Worm (Caenorhabditis elegans) whole organism, young adult: Measurements from ENCODE around the gene R03E9.2.

Source experiments
- B0035.1 ChIP-seq: sonication (generic microtip); optimal IDR thresholded peaks from 2 replicates; lab custom pipeline; 2016; ENCODE audit warnings: missing genetic modification characterization, mild to moderate bottlenecking, missing compliant biosample characterization, missing genotype, missing genetic modification reagents
- B0261.1 ChIP-seq: sonication (generic microtip); optimal IDR thresholded peaks from 2 replicates; lab custom pipeline; 2016; ENCODE audit warnings: mild to moderate bottlenecking, missing genetic modification characterization, moderate library complexity, missing compliant biosample characterization
- B0336.3 ChIP-seq: fragments of 200-800 bp; sonication (Bioruptor generic); IDR thresholded peaks from 2 replicates; pipeline ENCODE4 v1.3.6; 2022; ENCODE audit warnings: missing genetic modification characterization, missing compliant biosample characterization
- C06A6.2 ChIP-seq: fragments of 200-800 bp; sonication (Bioruptor generic); conservative IDR thresholded peaks from 2 replicates; pipeline ENCODE4 v1.3.6; 2022; ENCODE audit warnings: missing genetic modification characterization, missing compliant biosample characterization
- D2030.7 ChIP-seq: fragments of 200-800 bp; sonication (Bioruptor generic); IDR thresholded peaks from 2 replicates; pipeline ENCODE4 v1.3.6; 2022; ENCODE audit warnings: missing genetic modification reagents, missing genetic modification characterization, missing compliant biosample characterization
- F23B12.7 ChIP-seq: sonication (generic microtip); optimal IDR thresholded peaks from 2 replicates; lab custom pipeline; 2017; ENCODE audit warnings: missing genetic modification characterization, mild to moderate bottlenecking, missing compliant biosample characterization, antibody characterized with exemption, moderate library complexity; ENCODE audit not compliant: insufficient read depth
- F37B4.10 ChIP-seq: fragments of 200-800 bp; sonication (Bioruptor generic); IDR thresholded peaks from 2 replicates; pipeline ENCODE4 v1.3.6; 2022; ENCODE audit warnings: missing genetic modification characterization, missing compliant biosample characterization
- F49E8.2 ChIP-seq: sonication (generic microtip); optimal IDR thresholded peaks from 3 replicates; lab custom pipeline; 2017; ENCODE audit warnings: missing genetic modification characterization, mild to moderate bottlenecking, missing compliant biosample characterization, antibody characterized with exemption, moderate library complexity; ENCODE audit not compliant: insufficient read depth
- K11D2.4 ChIP-seq: fragments of 200-800 bp; sonication (Bioruptor generic); IDR thresholded peaks from 2 replicates; pipeline ENCODE4 v1.3.6; 2022; ENCODE audit warnings: missing genetic modification reagents, missing genetic modification characterization, missing compliant biosample characterization
- K12H6.12 ChIP-seq: fragments of 200-800 bp; sonication (Bioruptor generic); optimal IDR thresholded peaks from 2 replicates; lab custom pipeline; 2018; ENCODE audit warnings: mild to moderate bottlenecking, missing genetic modification characterization, missing compliant biosample characterization
- T07F8.4 ChIP-seq: sonication (generic microtip); optimal IDR thresholded peaks from 2 replicates; lab custom pipeline; 2016; ENCODE audit warnings: mild to moderate bottlenecking, missing genetic modification characterization, moderate library complexity, missing compliant biosample characterization
- Y53G8AR.9 ChIP-seq: fragments of 200-800 bp; sonication (Bioruptor generic); conservative IDR thresholded peaks from 2 replicates; pipeline ENCODE4 v1.3.6; 2022; ENCODE audit warnings: missing genetic modification reagents, missing genetic modification characterization, missing compliant biosample characterization
- ZK185.1 ChIP-seq: sonication (generic microtip); optimal IDR thresholded peaks from 2 replicates; lab custom pipeline; 2016; ENCODE audit warnings: mild to moderate bottlenecking, missing genetic modification characterization, missing compliant biosample characterization; ENCODE audit not compliant: poor library complexity, severe bottlenecking
- aptf-3 ChIP-seq: fragments of 200-800 bp; sonication (Bioruptor generic); IDR thresholded peaks from 2 replicates; pipeline ENCODE4 v1.3.6; 2022; ENCODE audit warnings: missing genetic modification characterization, missing compliant biosample characterization
- atf-7 ChIP-seq: sonication (generic microtip); optimal IDR thresholded peaks from 2 replicates; lab custom pipeline; 2017; ENCODE audit warnings: mild to moderate bottlenecking, missing genetic modification characterization, missing compliant biosample characterization
- cebp-1 ChIP-seq, 2 experiments: fragments of 200-800 bp in 1 of 2; sonication (Bioruptor generic) in 1 of 2; sonication (generic microtip) in 1 of 2; IDR thresholded peaks in 1 of 2; optimal IDR thresholded peaks in 1 of 2; 2 replicates each; pipeline versions ENCODE4 v1.3.6 to Lab custom; 2017 to 2022; ENCODE audit warnings: missing compliant biosample characterization in 2 of 2, missing genetic modification characterization in 2 of 2, mild to moderate bottlenecking in 1 of 2, missing genetic modification reagents in 1 of 2, moderate library complexity in 1 of 2
- ceh-27 ChIP-seq: fragments of 200-800 bp; sonication (Bioruptor generic); optimal IDR thresholded peaks from 2 replicates; lab custom pipeline; 2018; ENCODE audit warnings: mild to moderate bottlenecking, missing genetic modification characterization, moderate library complexity, missing compliant biosample characterization
- ceh-40 ChIP-seq: fragments of 200-800 bp; sonication (Bioruptor generic); IDR thresholded peaks from 2 replicates; pipeline ENCODE4 v1.3.6; 2022; ENCODE audit warnings: missing genetic modification characterization, missing compliant biosample characterization
- dpff-1 ChIP-seq: sonication (generic microtip); optimal IDR thresholded peaks from 2 replicates; lab custom pipeline; 2017; ENCODE audit warnings: mild to moderate bottlenecking, missing genetic modification characterization, missing compliant biosample characterization
- ekl-4 ChIP-seq: fragments of 200-800 bp; sonication (Bioruptor generic); IDR thresholded peaks from 2 replicates; pipeline ENCODE4 v1.3.6; 2022; ENCODE audit warnings: missing genetic modification reagents, missing genetic modification characterization, missing compliant biosample characterization
- fkh-3 ChIP-seq: sonication (generic microtip); optimal IDR thresholded peaks from 2 replicates; lab custom pipeline; 2016; ENCODE audit warnings: mild to moderate bottlenecking, missing genetic modification characterization, missing compliant biosample characterization
- hmg-1.2 ChIP-seq: fragments of 200-800 bp; sonication (Bioruptor generic); IDR thresholded peaks from 2 replicates; pipeline ENCODE4 v1.3.6; 2022; ENCODE audit warnings: missing genetic modification reagents, missing genetic modification characterization, missing compliant biosample characterization
- hsf-1 ChIP-seq: fragments of 200-800 bp; sonication (Bioruptor generic); IDR thresholded peaks from 2 replicates; pipeline ENCODE4 v1.3.6; 2022; ENCODE audit warnings: missing genetic modification reagents, missing genetic modification characterization, missing compliant biosample characterization
- let-526 ChIP-seq: fragments of 200-800 bp; sonication (Bioruptor generic); IDR thresholded peaks from 2 replicates; pipeline ENCODE4 v1.3.6; 2022; ENCODE audit warnings: missing genetic modification reagents, missing genetic modification characterization, missing compliant biosample characterization
- let-607 ChIP-seq, 2 experiments: fragments of 200-800 bp in 1 of 2; sonication (Bioruptor generic) in 1 of 2; sonication (generic microtip) in 1 of 2; optimal IDR thresholded peaks; 2 replicates each; lab custom pipeline; 2016 to 2018; ENCODE audit warnings: mild to moderate bottlenecking in 2 of 2, missing compliant biosample characterization in 2 of 2, missing genetic modification characterization in 2 of 2, moderate library complexity in 2 of 2, missing genotype in 1 of 2
- lin-26 ChIP-seq: fragments of 200-800 bp; sonication (Bioruptor generic); IDR thresholded peaks from 2 replicates; pipeline ENCODE4 v1.3.6; 2022; ENCODE audit warnings: missing genetic modification reagents, missing genetic modification characterization, missing compliant biosample characterization
- lin-54 ChIP-seq: fragments of 200-800 bp; sonication (Bioruptor generic); optimal IDR thresholded peaks from 2 replicates; lab custom pipeline; 2018; ENCODE audit warnings: mild to moderate bottlenecking, missing genetic modification characterization, missing compliant biosample characterization
- lir-1 ChIP-seq: fragments of 200-800 bp; sonication (Bioruptor generic); conservative IDR thresholded peaks from 2 replicates; pipeline ENCODE4 v1.3.6; 2022; ENCODE audit warnings: missing genetic modification reagents, missing genetic modification characterization, missing compliant biosample characterization
- lsy-27 ChIP-seq: sonication (generic microtip); optimal IDR thresholded peaks from 2 replicates; lab custom pipeline; 2017; ENCODE audit warnings: missing genetic modification characterization, mild to moderate bottlenecking, missing compliant biosample characterization, antibody characterized with exemption, missing genotype, borderline replicate concordance; ENCODE audit not compliant: insufficient read depth
- pha-4 ChIP-seq: fragments of 150-350 bp; sonication (generic microtip); optimal IDR thresholded peaks from 2 replicates; lab custom pipeline; 2014; ENCODE audit warnings: missing biosample characterization, missing genetic modification reagents, missing genetic modification characterization
- sdz-38 ChIP-seq: sonication (generic microtip); optimal IDR thresholded peaks from 2 replicates; lab custom pipeline; 2016; ENCODE audit warnings: missing genotype, missing genetic modification characterization, missing compliant biosample characterization
- snpc-1.3 ChIP-seq: sonication (generic microtip); optimal IDR thresholded peaks from 2 replicates; lab custom pipeline; 2017; ENCODE audit warnings: missing genetic modification characterization, mild to moderate bottlenecking, missing compliant biosample characterization, antibody characterized with exemption, moderate library complexity, missing genotype, missing genetic modification reagents; ENCODE audit not compliant: insufficient read depth
- snpc-3.4 ChIP-seq: sonication (generic microtip); optimal IDR thresholded peaks from 2 replicates; lab custom pipeline; 2017; ENCODE audit warnings: missing genetic modification characterization, mild to moderate bottlenecking, missing compliant biosample characterization, antibody characterized with exemption, moderate library complexity, missing genotype, missing genetic modification reagents
- tbp1 ChIP-seq: fragments of 200-800 bp; sonication (Bioruptor generic); optimal IDR thresholded peaks from 2 replicates; lab custom pipeline; 2018; ENCODE audit warnings: mild to moderate bottlenecking, missing genetic modification characterization, missing compliant biosample characterization
- tbx-9 ChIP-seq: sonication (generic microtip); optimal IDR thresholded peaks from 2 replicates; lab custom pipeline; 2016; ENCODE audit warnings: borderline replicate concordance, missing genetic modification characterization, inconsistent platforms, missing compliant biosample characterization
- unc-130 ChIP-seq: sonication (generic microtip); optimal IDR thresholded peaks from 2 replicates; lab custom pipeline; 2016; ENCODE audit warnings: missing genetic modification reagents, missing genetic modification characterization, missing compliant biosample characterization
- unc-62 ChIP-seq: fragments of 150-350 bp; optimal IDR thresholded peaks from 2 replicates; lab custom pipeline; 2014; ENCODE audit warnings: missing biosample characterization, missing genetic modification reagents, missing genetic modification characterization
- xnd-1 ChIP-seq: sonication (generic microtip); optimal IDR thresholded peaks from 2 replicates; lab custom pipeline; 2016; ENCODE audit warnings: missing genotype, missing genetic modification reagents, missing genetic modification characterization, missing compliant biosample characterization
- zfh-2 ChIP-seq: fragments of 200-800 bp; sonication (Bioruptor generic); conservative IDR thresholded peaks from 2 replicates; pipeline ENCODE4 v1.3.6; 2022; ENCODE audit warnings: missing genetic modification reagents, missing genetic modification characterization, missing compliant biosample characterization
- ztf-18 ChIP-seq: sonication (generic microtip); optimal IDR thresholded peaks from 2 replicates; lab custom pipeline; 2016; ENCODE audit warnings: missing genotype, mild to moderate bottlenecking, missing genetic modification characterization, missing compliant biosample characterization
- ztf-25 ChIP-seq: fragments of 200-800 bp; sonication (Bioruptor generic); IDR thresholded peaks from 2 replicates; pipeline ENCODE4 v1.3.6; 2022; ENCODE audit warnings: missing genetic modification reagents, missing genetic modification characterization, missing compliant biosample characterization
- ztf-3 ChIP-seq: fragments of 200-800 bp; sonication (Bioruptor generic); optimal IDR thresholded peaks from 2 replicates; lab custom pipeline; 2018; ENCODE audit warnings: mild to moderate bottlenecking, missing genetic modification characterization, missing compliant biosample characterization

R03E9.2 gene

ce11 chrX:6742011-6742683 lies 9.0 kb upstream of the R03E9.2 start, which contains the start of gene mdl-1 (continued):
- TF ChIP-seq K12H6.12 (tag; lab: Kevin White, UChicago) (peak; percentile 92), lsy-27 (no peak), aptf-3 (GFP tag; lab: Robert Waterston, UW) (no peak), hsf-1 (GFP tag; lab: Robert Waterston, UW) (no peak), xnd-1 (tag; lab: Kevin White, UChicago) (no peak), B0261.1 (no peak), F37B4.10 (no peak), zfh-2 (GFP tag; lab: Robert Waterston, UW) (peak; percentile 98), snpc-1.3 (tag; lab: Kevin White, UChicago) (no peak), sdz-38 (no peak), tbx-9 (tag; lab: Kevin White, UChicago) (no peak), F23B12.7 (peak; percentile 70), tbp1 (peak; percentile 44), lir-1 (GFP tag; lab: Robert Waterston, UW) (peak; percentile 30; the same call in 1 of the 2 replicates), unc-62 (no peak), ceh-27 (peak; percentile 87), unc-130 (GFP tag; lab: Kevin White, UChicago) (no peak), atf-7 (tag; lab: Kevin White, UChicago) (peak; percentile 51), dpff-1 (tag; lab: Kevin White, UChicago) (no peak), ztf-18 (tag; lab: Kevin White, UChicago) (no peak), T07F8.4 (tag; lab: Kevin White, UChicago) (no peak), lin-26 (GFP tag; lab: Robert Waterston, UW) (peak; percentile 33; the same call in 1 of the 2 replicates), ztf-3 (no peak), C06A6.2 (GFP tag; lab: Robert Waterston, UW) (peak; percentile 48; the same call in 1 of the 2 replicates), lin-54 (peak; percentile 38), B0035.1 (no peak), B0336.3 (no peak), D2030.7 (GFP tag; lab: Robert Waterston, UW) (no peak), hmg-1.2 (GFP tag; lab: Robert Waterston, UW) (peak; percentile 68), fkh-3 (tag; lab: Kevin White, UChicago) (no peak), snpc-3.4 (peak; percentile 6), ztf-25 (GFP tag; lab: Robert Waterston, UW) (no peak)
- TF ChIP-seq, all 124 proteins: peak for 47

ce11 chrX:6741532-6741931 lies 8.4 kb upstream of the R03E9.2 start:
- TF ChIP-seq Y53G8AR.9 (GFP tag; lab: Robert Waterston, UW), result 0 out of 2 replicates have a peak, but pooled peaks have one; percentile 27
- peak; percentile 16; the same call in 1 of the 2 replicates for TF ChIP-seq ekl-4
- no peak for TF ChIP-seq T07F8.4 (tag; lab: Kevin White, UChicago)
- peak; percentile 49; the same call in 1 of the 2 replicates for TF ChIP-seq K11D2.4 (GFP tag; lab: Robert Waterston, UW)
- no peak for TF ChIP-seq cebp-1 (GFP tag; IDR thresholded peaks at IDR 0.05; lab: Robert Waterston, UW)
- no peak for TF ChIP-seq cebp-1 (tag; optimal IDR thresholded peaks at IDR 0.05; lab: Kevin White, UChicago)
- TF ChIP-seq C06A6.2 (GFP tag; lab: Robert Waterston, UW), result peak; percentile 67
- TF ChIP-seq lin-26 (GFP tag; lab: Robert Waterston, UW), result peak; percentile 45; the same call in 1 of the 2 replicates
- TF ChIP-seq ceh-27, result peak; percentile 26
- peak; percentile 93 for TF ChIP-seq unc-62
- TF ChIP-seq atf-7 (tag; lab: Kevin White, UChicago), result peak; percentile 22
- TF ChIP-seq ceh-40 (GFP tag; lab: Robert Waterston, UW), result no peak
- no peak for TF ChIP-seq F49E8.2 (tag; lab: Kevin White, UChicago)
- no peak for TF ChIP-seq tbp1
- TF ChIP-seq ZK185.1 (tag; lab: Kevin White, UChicago), result peak; percentile 28
- TF ChIP-seq let-607 (tag; optimal IDR thresholded peaks at IDR 0.05; lab: Kevin White, UChicago), result peak in 1 of 2 experiments; percentile 47
- 0 out of 2 replicates have a peak, but pooled peaks have one; percentile 4 for TF ChIP-seq let-526 (GFP tag; lab: Robert Waterston, UW)
- TF ChIP-seq pha-4 (tag; lab: Kevin White, UChicago), result no peak
- TF ChIP-seq, all 124 proteins: peak for 11
